Fruit fly (Drosophila melanogaster) whole organism, embryonic: ENCODE results near the gene CG4101.

ENCODE experiments used
- Bdp1 ChIP-seq: fragments of 200-800 bp; sonication (Bioruptor generic); optimal IDR thresholded peaks from 3 replicates; lab custom pipeline; 2016; ENCODE audit warnings: missing biosample characterization, missing genetic modification characterization
- Blimp-1 ChIP-seq: fragments of 200-800 bp; sonication (Bioruptor generic); optimal IDR thresholded peaks from 3 replicates; lab custom pipeline; 2018; ENCODE audit warnings: missing biosample characterization, missing genetic modification characterization, mild to moderate bottlenecking, moderate library complexity, missing genetic modification reagents
- BtbVII ChIP-seq: fragments of 200-800 bp; sonication (Bioruptor generic); optimal IDR thresholded peaks from 3 replicates; lab custom pipeline; 2017; ENCODE audit warnings: missing biosample characterization, mild to moderate bottlenecking, missing genetic modification characterization
- CG10431 ChIP-seq: fragments of 200-800 bp; sonication (Bioruptor generic); optimal IDR thresholded peaks from 3 replicates; lab custom pipeline; 2018; ENCODE audit warnings: missing biosample characterization, mild to moderate bottlenecking, missing genetic modification characterization
- CG10654 ChIP-seq: fragments of 200-800 bp; sonication (Bioruptor generic); optimal IDR thresholded peaks from 2 replicates; lab custom pipeline; 2016; ENCODE audit warnings: missing biosample characterization, missing genetic modification characterization
- CG11456 ChIP-seq: fragments of 200-800 bp; sonication (Bioruptor generic); IDR thresholded peaks from 3 replicates; pipeline ENCODE4 v1.3.6; 2022; ENCODE audit warnings: missing biosample characterization, missing genetic modification characterization
- CG1233 ChIP-seq: fragments of 200-800 bp; sonication (Bioruptor generic); optimal IDR thresholded peaks from 4 replicates; lab custom pipeline; 2018; ENCODE audit warnings: missing biosample characterization, mild to moderate bottlenecking, missing genetic modification characterization
- CG12391 ChIP-seq: fragments of 200-800 bp; sonication (Bioruptor generic); optimal IDR thresholded peaks from 3 replicates; lab custom pipeline; 2018; ENCODE audit warnings: missing biosample characterization, mild to moderate bottlenecking, missing genetic modification characterization, moderate library complexity
- CG12769 ChIP-seq: fragments of 200-800 bp; sonication (Bioruptor generic); optimal IDR thresholded peaks from 2 replicates; lab custom pipeline; 2019; ENCODE audit warnings: missing biosample characterization, mild to moderate bottlenecking, missing genetic modification characterization, moderate library complexity
- CG12942 ChIP-seq: fragments of 200-800 bp; sonication (Bioruptor generic); optimal IDR thresholded peaks from 3 replicates; lab custom pipeline; 2016; ENCODE audit warnings: missing biosample characterization, missing genetic modification characterization
- CG15011 ChIP-seq: fragments of 200-800 bp; sonication (Bioruptor generic); optimal IDR thresholded peaks from 3 replicates; lab custom pipeline; 2018; ENCODE audit warnings: missing biosample characterization, mild to moderate bottlenecking, missing genetic modification characterization
- CG15601 ChIP-seq: fragments of 200-800 bp; sonication (Bioruptor generic); optimal IDR thresholded peaks from 3 replicates; lab custom pipeline; 2019; ENCODE audit warnings: missing biosample characterization, mild to moderate bottlenecking, missing genetic modification characterization, moderate library complexity
- CG18262 ChIP-seq: fragments of 200-800 bp; optimal IDR thresholded peaks from 3 replicates; lab custom pipeline; 2019; ENCODE audit warnings: missing biosample characterization, mild to moderate bottlenecking, missing genetic modification characterization, moderate library complexity
- CG18476 ChIP-seq: fragments of 200-800 bp; sonication (Bioruptor generic); optimal IDR thresholded peaks from 2 replicates; lab custom pipeline; 2016; ENCODE audit warnings: missing biosample characterization, mild to moderate bottlenecking, missing genetic modification characterization
- CG2712 ChIP-seq: fragments of 200-800 bp; optimal IDR thresholded peaks from 3 replicates; lab custom pipeline; 2019; ENCODE audit warnings: missing biosample characterization, mild to moderate bottlenecking, missing genetic modification characterization, moderate library complexity
- CG31224 ChIP-seq: fragments of 200-800 bp; sonication (Bioruptor generic); IDR thresholded peaks from 2 replicates; pipeline ENCODE4 v1.3.6; 2022; ENCODE audit warnings: missing biosample characterization, missing genetic modification characterization
- CG31441 ChIP-seq: fragments of 200-800 bp; sonication (Bioruptor generic); IDR thresholded peaks from 2 replicates; pipeline ENCODE4 v1.3.6; 2022; ENCODE audit warnings: missing biosample characterization, missing genetic modification characterization
- CG34422 ChIP-seq: fragments of 200-800 bp; sonication (Bioruptor generic); IDR thresholded peaks from 3 replicates; pipeline ENCODE4 v1.3.6; 2022; ENCODE audit warnings: missing biosample characterization, missing genetic modification characterization
- CG7357 ChIP-seq: fragments of 200-800 bp; sonication (Bioruptor generic); IDR thresholded peaks from 3 replicates; pipeline ENCODE4 v1.3.6; 2022; ENCODE audit warnings: missing biosample characterization, missing genetic modification characterization
- CG7987 ChIP-seq: fragments of 200-800 bp; sonication (Bioruptor generic); optimal IDR thresholded peaks from 2 replicates; lab custom pipeline; 2018; ENCODE audit warnings: missing biosample characterization, mild to moderate bottlenecking, missing genetic modification characterization, moderate library complexity
- CG8388 ChIP-seq: fragments of 200-800 bp; sonication (Bioruptor generic); optimal IDR thresholded peaks from 2 replicates; lab custom pipeline; 2019; ENCODE audit warnings: missing biosample characterization, mild to moderate bottlenecking, missing genetic modification characterization, moderate library complexity
- Dek ChIP-seq: fragments of 200-800 bp; sonication (Bioruptor generic); optimal IDR thresholded peaks from 3 replicates; lab custom pipeline; 2019; ENCODE audit warnings: missing biosample characterization, mild to moderate bottlenecking, missing genetic modification characterization, moderate library complexity
- Drgx ChIP-seq: fragments of 200-800 bp; sonication (Bioruptor generic); IDR thresholded peaks from 2 replicates; pipeline ENCODE4 v1.3.6; 2022; ENCODE audit warnings: missing biosample characterization, missing genetic modification characterization
- H15 ChIP-seq: fragments of 200-800 bp; sonication (Bioruptor generic); IDR thresholded peaks from 3 replicates; pipeline ENCODE4 v1.3.6; 2022; ENCODE audit warnings: missing biosample characterization, missing genetic modification characterization
- Hr78 ChIP-seq, 2 experiments: fragments of 200-800 bp in 1 of 2; fragments of >200 bp in 1 of 2; sonication (Bioruptor generic) in 1 of 2; optimal IDR thresholded peaks; 2 replicates each; lab custom pipeline; 2017 to 2019; ENCODE audit warnings: missing biosample characterization in 2 of 2, missing genetic modification characterization in 2 of 2, mild to moderate bottlenecking in 1 of 2, moderate library complexity in 1 of 2
- Med ChIP-seq: fragments of 200-800 bp; sonication (Bioruptor generic); peaks from one replicate; lab custom pipeline; 2016; ENCODE audit warnings: missing biosample characterization, missing genetic modification characterization, mild to moderate bottlenecking, inconsistent platforms, moderate library complexity
- Nf-YA ChIP-seq: fragments of 200-800 bp; sonication (Bioruptor generic); IDR thresholded peaks from 2 replicates; pipeline ENCODE4 v1.3.6; 2022; ENCODE audit warnings: missing biosample characterization, missing genetic modification characterization
- Oli ChIP-seq: fragments of 200-800 bp; sonication (Bioruptor generic); optimal IDR thresholded peaks from 2 replicates; lab custom pipeline; 2018; ENCODE audit warnings: missing biosample characterization, mild to moderate bottlenecking, missing genetic modification characterization, moderate library complexity
- Spps ChIP-seq: fragments of 200-800 bp; sonication (Bioruptor generic); optimal IDR thresholded peaks from 2 replicates; lab custom pipeline; 2018; ENCODE audit warnings: missing biosample characterization, mild to moderate bottlenecking, missing genetic modification characterization
- Xrp1 ChIP-seq: fragments of 200-800 bp; sonication (Bioruptor generic); IDR thresholded peaks from 2 replicates; pipeline ENCODE4 v1.3.6; 2022; ENCODE audit warnings: missing biosample characterization, missing genetic modification characterization
- bsh ChIP-seq, 2 experiments: fragments of 200-800 bp; sonication (Bioruptor generic); optimal IDR thresholded peaks; 2 replicates each; lab custom pipeline; 2017 to 2018; ENCODE audit warnings: mild to moderate bottlenecking in 2 of 2, missing biosample characterization in 2 of 2, missing genetic modification characterization in 2 of 2, moderate library complexity in 1 of 2
- croc ChIP-seq: fragments of 200-800 bp; sonication (Bioruptor generic); conservative IDR thresholded peaks from 3 replicates; pipeline ENCODE4 v1.3.6; 2022; ENCODE audit warnings: missing biosample characterization, missing genetic modification characterization
- da ChIP-seq: fragments of 200-800 bp; sonication (Bioruptor generic); optimal IDR thresholded peaks from 2 replicates; lab custom pipeline; 2016; ENCODE audit warnings: missing biosample characterization, missing genetic modification characterization
- dm ChIP-seq: fragments of 200-800 bp; sonication (Bioruptor generic); optimal IDR thresholded peaks from 3 replicates; lab custom pipeline; 2016; ENCODE audit warnings: missing biosample characterization, missing genetic modification characterization
- fru ChIP-seq: fragments of >200 bp; optimal IDR thresholded peaks from 2 replicates; lab custom pipeline; 2017
- gro ChIP-seq: fragments of 200-800 bp; sonication (Bioruptor generic); optimal IDR thresholded peaks from 2 replicates; lab custom pipeline; 2016; ENCODE audit warnings: missing biosample characterization, missing genetic modification characterization
- lola ChIP-seq, 3 experiments: fragments of >200 bp in 2 of 3; fragments of 200-800 bp in 1 of 3; sonication (Bioruptor generic) in 1 of 3; optimal IDR thresholded peaks; 2 replicates each; lab custom pipeline; 2017 to 2019; ENCODE audit warnings: missing biosample characterization in 3 of 3, missing genetic modification characterization in 3 of 3, mild to moderate bottlenecking in 1 of 3, moderate library complexity in 1 of 3
- nau ChIP-seq: fragments of 200-800 bp; sonication (Bioruptor generic); optimal IDR thresholded peaks from 3 replicates; lab custom pipeline; 2017; ENCODE audit warnings: missing biosample characterization, mild to moderate bottlenecking, missing genetic modification characterization, missing genetic modification reagents
- nerfin-1 ChIP-seq: fragments of 200-800 bp; sonication (Bioruptor generic); optimal IDR thresholded peaks from 3 replicates; lab custom pipeline; 2019; ENCODE audit warnings: missing biosample characterization, mild to moderate bottlenecking, missing genetic modification characterization, moderate library complexity
- nmo ChIP-seq: fragments of 200-800 bp; sonication (Bioruptor generic); optimal IDR thresholded peaks from 2 replicates; lab custom pipeline; 2018; ENCODE audit warnings: missing biosample characterization, mild to moderate bottlenecking, missing genetic modification characterization, moderate library complexity
- pb ChIP-seq: fragments of 200-800 bp; sonication (Bioruptor generic); optimal IDR thresholded peaks from 3 replicates; lab custom pipeline; 2016; ENCODE audit warnings: missing biosample characterization, missing genetic modification characterization
- row ChIP-seq: fragments of 200-800 bp; sonication (Bioruptor generic); IDR thresholded peaks from 3 replicates; pipeline ENCODE4 v1.3.6; 2022; ENCODE audit warnings: missing biosample characterization, missing genetic modification characterization
- sc ChIP-seq, 3 experiments: fragments of >200 bp in 2 of 3; fragments of 200-800 bp in 1 of 3; sonication (Bioruptor generic) in 1 of 3; optimal IDR thresholded peaks; 2 replicates in 2 of 3; 3 replicates in 1 of 3; lab custom pipeline; 2017; ENCODE audit warnings: mild to moderate bottlenecking in 1 of 3, missing biosample characterization in 1 of 3, missing genetic modification characterization in 1 of 3, missing genetic modification reagents in 1 of 3
- sens ChIP-seq: fragments of 200-800 bp; sonication (Bioruptor generic); peaks from one replicate; lab custom pipeline; 2016; ENCODE audit warnings: missing biosample characterization, missing genetic modification characterization
- slp2 ChIP-seq: fragments of 200-800 bp; sonication (Bioruptor generic); optimal IDR thresholded peaks from 2 replicates; lab custom pipeline; 2016; ENCODE audit warnings: missing biosample characterization, missing genetic modification characterization
- tap ChIP-seq: fragments of 200-800 bp; optimal IDR thresholded peaks from 3 replicates; lab custom pipeline; 2019; ENCODE audit warnings: missing biosample characterization, mild to moderate bottlenecking, missing genetic modification characterization, moderate library complexity
- tin ChIP-seq: fragments of 200-800 bp; sonication (Bioruptor generic); optimal IDR thresholded peaks from 3 replicates; lab custom pipeline; 2016; ENCODE audit warnings: missing biosample characterization, missing genetic modification characterization
- tll ChIP-seq, 2 experiments: fragments of 200-800 bp in 1 of 2; fragments of >200 bp in 1 of 2; sonication (Bioruptor generic) in 1 of 2; optimal IDR thresholded peaks; 2 replicates each; lab custom pipeline; 2017 to 2019; ENCODE audit warnings: missing biosample characterization in 2 of 2, missing genetic modification characterization in 2 of 2, mild to moderate bottlenecking in 1 of 2, moderate library complexity in 1 of 2
- unpg ChIP-seq: fragments of 200-800 bp; sonication (Bioruptor generic); optimal IDR thresholded peaks from 3 replicates; lab custom pipeline; 2018; ENCODE audit warnings: missing biosample characterization, mild to moderate bottlenecking, missing genetic modification characterization, moderate library complexity

CG4101 gene

dm6 chr3L:16642088-16642507, 29.8 kb downstream of the CG4101 start (continued):
- TF ChIP-seq CG15011 (GFP tag; lab: Kevin White, UChicago), result no peak
- TF ChIP-seq Med (GFP tag; lab: Kevin White, UChicago), result peak; percentile 23
- TF ChIP-seq nerfin-1 (tag; lab: Kevin White, UChicago), result peak; percentile 70
- TF ChIP-seq gro (GFP tag; lab: Kevin White, UChicago), result no peak
- 0 out of 3 replicates have a peak, but pooled peaks have one; percentile 27 for TF ChIP-seq row (GFP tag; lab: Robert Waterston, UW)
- TF ChIP-seq fru (lab: Kevin White, UChicago), result no peak
- TF ChIP-seq Dek (tag; lab: Kevin White, UChicago), result peak; percentile 5
- peak; percentile 92 for TF ChIP-seq CG18262 (tag; lab: Kevin White, UChicago)
- TF ChIP-seq tap (tag; lab: Kevin White, UChicago), result peak; percentile 49
- TF ChIP-seq CG1233 (GFP tag; lab: Kevin White, UChicago), result peak; percentile 56
- TF ChIP-seq CG12769 (tag; lab: Kevin White, UChicago), result no peak
- TF ChIP-seq CG7987, result no peak
- peak; percentile 76 for TF ChIP-seq Oli (tag; lab: Kevin White, UChicago)
- TF ChIP-seq bsh (GFP tag; optimal IDR thresholded peaks at IDR 0.05; lab: Kevin White, UChicago), result peak; percentile 63 to 75
- no peak for TF ChIP-seq Bdp1 (GFP tag; lab: Kevin White, UChicago)
- no peak for TF ChIP-seq pb
- TF ChIP-seq CG7357, result peak; percentile 39; the same call in 1 of the 3 replicates
- no peak for TF ChIP-seq dm (GFP tag; lab: Kevin White, UChicago)
- TF ChIP-seq Drgx (GFP tag; lab: Robert Waterston, UW), result peak; percentile 16; the same call in 1 of the 2 replicates
- TF ChIP-seq unpg, result peak; percentile 33
- peak; percentile 22 for TF ChIP-seq Spps
- peak; percentile 13 for TF ChIP-seq CG10654
- TF ChIP-seq CG12942 (GFP tag; lab: Kevin White, UChicago), result peak; percentile 27
- no peak for TF ChIP-seq Nf-YA
- TF ChIP-seq CG34422, result 0 out of 3 replicates have a peak, but pooled peaks have one; percentile 39
- peak; percentile 45 for TF ChIP-seq CG10431
- TF ChIP-seq CG15601, result peak; percentile 78
- TF ChIP-seq Blimp-1 (GFP tag; lab: Kevin White, UChicago), result peak; percentile 68
- peak; percentile 71 for TF ChIP-seq CG12391 (tag; lab: Kevin White, UChicago)
- no peak for TF ChIP-seq CG31224 (GFP tag; lab: Robert Waterston, UW)
- TF ChIP-seq da (GFP tag; lab: Kevin White, UChicago), result no peak
- TF ChIP-seq CG31441, result peak; percentile 87
- peak in 1 of 2 experiments; percentile 84 for TF ChIP-seq Hr78 (GFP tag; optimal IDR thresholded peaks at IDR 0.05; lab: Kevin White, UChicago)
- TF ChIP-seq Xrp1, result peak; percentile 39; the same call in 1 of the 2 replicates
- TF ChIP-seq BtbVII (GFP tag; lab: Kevin White, UChicago), result no peak
- peak; percentile 34 for TF ChIP-seq nau (GFP tag; lab: Kevin White, UChicago)
- peak; percentile 18 for TF ChIP-seq CG18476
- TF ChIP-seq tll (GFP tag; optimal IDR thresholded peaks at IDR 0.05; lab: Kevin White, UChicago), result no peak
- TF ChIP-seq slp2 (GFP tag; lab: Kevin White, UChicago), result peak; percentile 5
- TF ChIP-seq tin (GFP tag; lab: Kevin White, UChicago), result peak; percentile 74
- TF ChIP-seq croc (GFP tag; lab: Robert Waterston, UW), result peak; percentile 52; the same call in 1 of the 3 replicates
- TF ChIP-seq CG11456 (GFP tag; lab: Robert Waterston, UW), result no peak
- TF ChIP-seq sens (GFP tag; lab: Kevin White, UChicago), result peak; percentile 94
- TF ChIP-seq CG2712 (tag; lab: Kevin White, UChicago), result peak; percentile 86
- no peak for TF ChIP-seq sc (optimal IDR thresholded peaks at IDR 0.05; lab: Kevin White, UChicago)
- TF ChIP-seq sc (GFP tag; optimal IDR thresholded peaks at IDR 0.05; lab: Kevin White, UChicago), result peak; percentile 72
- 0 out of 3 replicates have a peak, but pooled peaks have one; percentile 30 for TF ChIP-seq H15
- peak in 1 of 3 experiments; percentile 85 for TF ChIP-seq lola (GFP tag; optimal IDR thresholded peaks at IDR 0.05; lab: Kevin White, UChicago)
- TF ChIP-seq nmo, result peak; percentile 90
- peak; percentile 78 for TF ChIP-seq CG8388 (GFP tag; lab: Kevin White, UChicago)
